Worm (Caenorhabditis elegans) whole organism, L3 larva: ENCODE measurements around the gene gcsh-1.

Experiments used
- ceh-82 ChIP-seq: fragments of 150-350 bp; optimal IDR thresholded peaks from 2 replicates; lab custom pipeline; 2014; ENCODE audit warnings: missing biosample characterization, missing genetic modification characterization
- elt-3 ChIP-seq, 3 experiments: fragments of 150-350 bp in 1 of 3; sonication (generic microtip) in 2 of 3; optimal IDR thresholded peaks; 2 replicates in 2 of 3; 4 replicates in 1 of 3; lab custom pipeline; 2014 to 2017; ENCODE audit warnings: missing biosample characterization in 3 of 3, missing genetic modification characterization in 3 of 3
- nhr-237 ChIP-seq: fragments of 150-350 bp; optimal IDR thresholded peaks from 2 replicates; lab custom pipeline; 2014; ENCODE audit warnings: missing biosample characterization, missing genetic modification characterization
- nhr-25 ChIP-seq: sonication (generic microtip); optimal IDR thresholded peaks from 2 replicates; lab custom pipeline; 2017; ENCODE audit warnings: missing biosample characterization, missing genetic modification characterization
- nhr-67 ChIP-seq: fragments of 150-350 bp; optimal IDR thresholded peaks from 2 replicates; lab custom pipeline; 2014; ENCODE audit warnings: missing biosample characterization, missing genetic modification characterization
- nhr-76 ChIP-seq: fragments of 150-350 bp; sonication (generic microtip); optimal IDR thresholded peaks from 5 replicates; lab custom pipeline; 2014; ENCODE audit warnings: missing biosample characterization, missing genetic modification characterization
- pqm-1 ChIP-seq: fragments of 150-350 bp; optimal IDR thresholded peaks from 2 replicates; lab custom pipeline; 2017; ENCODE audit warnings: missing biosample characterization, missing genetic modification characterization, inconsistent platforms
- skn-1 ChIP-seq: fragments of 150-350 bp; optimal IDR thresholded peaks from 2 replicates; lab custom pipeline; 2014; ENCODE audit warnings: missing biosample characterization, missing genetic modification characterization
- ztf-11 ChIP-seq: fragments of 150-350 bp; optimal IDR thresholded peaks from 2 replicates; lab custom pipeline; 2014; ENCODE audit warnings: missing biosample characterization, missing genetic modification characterization
- ztf-4 ChIP-seq: fragments of 150-350 bp; optimal IDR thresholded peaks from 2 replicates; lab custom pipeline; 2014; ENCODE audit warnings: missing biosample characterization, missing genetic modification characterization

DNA sequence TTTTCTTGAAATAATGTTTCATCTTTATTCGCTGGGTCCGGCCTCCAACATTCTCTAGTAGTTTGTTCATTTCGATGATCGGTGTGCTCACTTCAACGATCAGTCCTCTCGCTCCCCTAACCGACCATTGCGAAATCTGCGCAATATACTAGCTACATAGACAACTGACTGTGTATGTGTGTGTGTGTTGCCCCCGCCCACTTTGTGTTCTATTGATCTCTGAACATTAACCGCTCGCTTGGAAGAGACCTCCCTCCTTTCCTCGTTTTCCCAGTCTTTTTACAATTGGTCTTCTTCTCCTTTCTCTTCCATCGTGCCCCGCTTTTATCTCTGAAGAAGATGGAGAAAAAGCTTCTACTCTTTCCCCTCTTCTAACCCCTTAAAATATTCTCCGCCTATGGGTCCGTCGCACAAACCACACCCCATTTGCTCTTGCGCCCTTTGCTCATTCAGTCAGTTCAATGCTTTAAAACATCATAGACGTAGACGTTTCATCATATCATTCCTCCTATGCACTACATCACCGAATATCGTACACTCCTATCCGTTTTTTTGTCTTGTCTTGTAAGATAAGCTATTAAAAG, 42.6 kb upstream of the gcsh-1 start:
- no peak for TF ChIP-seq nhr-25 (tag; lab: Kevin White, UChicago)
- TF ChIP-seq nhr-237 (tag; lab: Kevin White, UChicago): no peak
- no peak for TF ChIP-seq ztf-11 (tag; lab: Kevin White, UChicago)
- TF ChIP-seq pqm-1 (tag; lab: Kevin White, UChicago): no peak
- TF ChIP-seq ztf-4: no peak
- no peak for TF ChIP-seq ceh-82 (tag; lab: Kevin White, UChicago)
- TF ChIP-seq nhr-67 (tag; lab: Kevin White, UChicago): no peak
- TF ChIP-seq nhr-76 (tag; lab: Kevin White, UChicago): no peak
- no peak for TF ChIP-seq skn-1
- no peak for TF ChIP-seq elt-3 (tag; optimal IDR thresholded peaks at IDR 0.05; lab: Kevin White, UChicago)
